Worm (Caenorhabditis elegans) whole organism, late embryonic: ENCODE results near the gene Y55F3C.10.

Source experiments
- C08G9.2 ChIP-seq: sonication (generic microtip); optimal IDR thresholded peaks from 2 replicates; lab custom pipeline; 2016; ENCODE audit warnings: mild to moderate bottlenecking, missing genetic modification characterization, moderate library complexity, missing compliant biosample characterization
- K02D7.2 ChIP-seq: sonication (generic microtip); optimal IDR thresholded peaks from 2 replicates; lab custom pipeline; 2017; ENCODE audit warnings: mild to moderate bottlenecking, missing genetic modification characterization, missing compliant biosample characterization
- K09A11.1 ChIP-seq: sonication (generic microtip); optimal IDR thresholded peaks from 2 replicates; lab custom pipeline; 2017; ENCODE audit warnings: antibody characterized with exemption, mild to moderate bottlenecking, missing genetic modification characterization, missing compliant biosample characterization; ENCODE audit not compliant: insufficient read depth
- T23F11.4 ChIP-seq: fragments of 200-800 bp; sonication (Bioruptor generic); optimal IDR thresholded peaks from 2 replicates; lab custom pipeline; 2018; ENCODE audit warnings: mild to moderate bottlenecking, missing genetic modification characterization, missing compliant biosample characterization
- ceh-18 ChIP-seq: sonication (generic microtip); optimal IDR thresholded peaks from 2 replicates; lab custom pipeline; 2016; ENCODE audit warnings: missing genetic modification characterization, missing compliant biosample characterization
- ceh-19 ChIP-seq: fragments of 200-800 bp; sonication (Bioruptor generic); optimal IDR thresholded peaks from 2 replicates; lab custom pipeline; 2018; ENCODE audit warnings: mild to moderate bottlenecking, missing genetic modification characterization, missing compliant biosample characterization
- ceh-2 ChIP-seq: sonication (generic microtip); optimal IDR thresholded peaks from 2 replicates; lab custom pipeline; 2016; ENCODE audit warnings: missing genotype, missing genetic modification characterization, missing compliant biosample characterization
- ceh-6 ChIP-seq: fragments of 200-800 bp; sonication (Bioruptor generic); optimal IDR thresholded peaks from 2 replicates; lab custom pipeline; 2018; ENCODE audit warnings: mild to moderate bottlenecking, missing genetic modification characterization, missing compliant biosample characterization
- ceh-9 ChIP-seq: sonication (generic microtip); optimal IDR thresholded peaks from 2 replicates; lab custom pipeline; 2016; ENCODE audit warnings: mild to moderate bottlenecking, missing genetic modification characterization, inconsistent platforms, missing compliant biosample characterization
- che-1 ChIP-seq: sonication (generic microtip); optimal IDR thresholded peaks from 2 replicates; lab custom pipeline; 2016; ENCODE audit warnings: mild to moderate bottlenecking, missing genetic modification characterization, missing compliant biosample characterization
- elt-2 ChIP-seq: sonication (generic microtip); optimal IDR thresholded peaks from 2 replicates; lab custom pipeline; 2016; ENCODE audit warnings: missing genetic modification reagents, missing genetic modification characterization, missing compliant biosample characterization
- ets-4 ChIP-seq: sonication (generic microtip); optimal IDR thresholded peaks from 2 replicates; lab custom pipeline; 2016; ENCODE audit warnings: missing genetic modification characterization, missing compliant biosample characterization
- eyg-1 ChIP-seq: sonication (generic microtip); optimal IDR thresholded peaks from 2 replicates; lab custom pipeline; 2016; ENCODE audit warnings: missing genotype, missing genetic modification characterization, missing compliant biosample characterization
- fax-1 ChIP-seq: sonication (generic microtip); optimal IDR thresholded peaks from 2 replicates; lab custom pipeline; 2016; ENCODE audit warnings: missing genotype, missing genetic modification characterization, missing compliant biosample characterization
- fkh-10 ChIP-seq: fragments of 150-350 bp; optimal IDR thresholded peaks from 2 replicates; lab custom pipeline; 2014; ENCODE audit warnings: missing biosample characterization, missing genetic modification reagents, missing genetic modification characterization
- fkh-6 ChIP-seq: sonication (generic microtip); optimal IDR thresholded peaks from 2 replicates; lab custom pipeline; 2016; ENCODE audit warnings: missing genetic modification characterization, missing compliant biosample characterization
- hlh-6 ChIP-seq: sonication (generic microtip); optimal IDR thresholded peaks from 2 replicates; lab custom pipeline; 2016; ENCODE audit warnings: missing genotype, missing genetic modification characterization, missing compliant biosample characterization
- hlh-8 ChIP-seq: sonication (generic microtip); optimal IDR thresholded peaks from 2 replicates; lab custom pipeline; 2016; ENCODE audit warnings: missing genotype, missing genetic modification characterization, missing compliant biosample characterization
- lim-6 ChIP-seq: sonication (generic microtip); optimal IDR thresholded peaks from 2 replicates; lab custom pipeline; 2016; ENCODE audit warnings: missing genetic modification characterization, missing compliant biosample characterization
- lin-11 ChIP-seq: fragments of 200-800 bp; sonication (Bioruptor generic); optimal IDR thresholded peaks from 2 replicates; lab custom pipeline; 2018; ENCODE audit warnings: mild to moderate bottlenecking, missing genetic modification characterization, missing compliant biosample characterization
- mec-3 ChIP-seq: sonication (generic microtip); optimal IDR thresholded peaks from 2 replicates; lab custom pipeline; 2016; ENCODE audit warnings: borderline replicate concordance, missing genetic modification characterization, missing compliant biosample characterization
- npax-4 ChIP-seq: sonication (generic microtip); optimal IDR thresholded peaks from 2 replicates; lab custom pipeline; 2016; ENCODE audit warnings: missing genetic modification characterization, missing compliant biosample characterization
- pag-3 ChIP-seq: sonication (generic microtip); optimal IDR thresholded peaks from 2 replicates; lab custom pipeline; 2016; ENCODE audit warnings: missing compliant biosample characterization, missing genetic modification characterization, borderline replicate concordance
- pat-9 ChIP-seq: fragments of 200-800 bp; sonication (Bioruptor generic); optimal IDR thresholded peaks from 2 replicates; lab custom pipeline; 2018; ENCODE audit warnings: mild to moderate bottlenecking, missing genetic modification characterization, moderate library complexity, missing compliant biosample characterization
- pax-1 ChIP-seq: fragments of 150-350 bp; optimal IDR thresholded peaks from 2 replicates; lab custom pipeline; 2014; ENCODE audit warnings: missing biosample characterization, missing genetic modification characterization
- ref-2 ChIP-seq: sonication (generic microtip); optimal IDR thresholded peaks from 2 replicates; lab custom pipeline; 2016; ENCODE audit warnings: missing genetic modification characterization, missing compliant biosample characterization
- ttx-3 ChIP-seq: sonication (generic microtip); optimal IDR thresholded peaks from 2 replicates; lab custom pipeline; 2016; ENCODE audit warnings: missing genetic modification reagents, missing genetic modification characterization, missing compliant biosample characterization
- unc-42 ChIP-seq: sonication (generic microtip); optimal IDR thresholded peaks from 2 replicates; lab custom pipeline; 2016; ENCODE audit warnings: missing genotype, missing genetic modification characterization, missing compliant biosample characterization
- unc-55 ChIP-seq: sonication (generic microtip); optimal IDR thresholded peaks from 2 replicates; lab custom pipeline; 2017; ENCODE audit warnings: missing biosample characterization, missing genetic modification reagents, missing genetic modification characterization
- unc-86 ChIP-seq: sonication (generic microtip); optimal IDR thresholded peaks from 2 replicates; lab custom pipeline; 2016; ENCODE audit warnings: missing genetic modification characterization, missing compliant biosample characterization

Gene Y55F3C.10

DNA sequence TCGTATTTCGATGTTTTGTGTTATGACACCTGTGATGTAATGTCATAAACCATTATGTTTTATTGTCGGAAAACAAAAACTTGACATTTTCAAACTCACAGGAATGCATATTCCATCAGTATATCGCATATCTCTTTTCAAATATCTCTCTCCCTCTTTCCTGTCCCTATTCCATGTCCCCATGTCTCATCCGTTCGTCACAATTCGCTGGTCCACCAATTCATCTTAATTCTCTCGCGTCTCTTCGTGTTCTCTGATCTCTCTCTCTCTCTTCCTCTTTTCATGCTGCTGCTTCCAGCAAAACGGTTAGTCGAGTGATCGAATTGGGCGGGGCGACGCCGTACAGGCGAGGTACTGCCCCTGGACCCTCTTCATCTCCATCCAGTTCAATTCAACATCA is 22.6 kb upstream of the Y55F3C.10 start:
- peak; percentile 67 for TF ChIP-seq unc-55 (GFP tag; lab: Kevin White, UChicago)
- TF ChIP-seq che-1 (tag; lab: Kevin White, UChicago) = no peak
- peak; percentile 40 for TF ChIP-seq ref-2 (tag; lab: Kevin White, UChicago)
- TF ChIP-seq eyg-1 = no peak

DNA sequence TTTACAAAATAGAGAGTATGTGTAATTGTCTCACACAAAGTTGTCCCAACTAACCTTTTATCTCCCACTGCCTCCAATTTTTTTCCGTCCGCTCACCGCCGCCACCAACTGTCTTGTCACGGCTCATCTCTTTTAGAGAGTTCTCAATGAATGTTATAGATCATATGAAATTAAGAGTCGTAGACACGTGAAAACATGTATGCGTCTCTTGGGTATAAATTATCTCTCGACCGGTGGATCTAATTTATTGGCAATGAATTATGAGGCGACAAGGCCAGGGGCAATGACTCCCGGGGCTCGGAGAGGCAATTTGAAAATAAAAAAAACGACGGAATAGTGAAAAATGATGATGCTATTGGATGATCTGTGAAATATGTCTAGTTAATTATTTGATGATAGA is 21.4 kb upstream of the Y55F3C.10 start:
- TF ChIP-seq ets-4 (tag; lab: Kevin White, UChicago) = no peak
- peak; percentile 94 for TF ChIP-seq unc-55 (GFP tag; lab: Kevin White, UChicago)
- no peak for TF ChIP-seq ceh-18 (tag; lab: Kevin White, UChicago)

DNA sequence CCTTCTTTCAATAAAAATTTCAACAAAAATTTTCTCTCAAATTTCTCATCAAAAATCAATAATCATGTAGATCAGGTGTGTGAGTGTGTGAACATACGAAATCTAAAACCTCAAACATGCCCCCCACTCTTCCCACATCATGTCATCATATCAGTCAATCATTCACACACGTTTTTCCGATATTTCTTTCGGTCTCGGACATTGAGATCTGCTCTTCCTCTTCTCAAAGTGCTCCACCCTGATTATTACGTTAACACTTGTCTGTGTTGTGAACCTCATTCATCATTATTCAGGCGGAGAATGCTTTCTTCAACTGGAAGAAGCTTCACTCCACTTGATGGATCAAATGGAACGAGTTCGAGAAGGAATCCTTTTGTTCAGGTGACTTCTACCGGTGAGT is 17.2 kb upstream of the Y55F3C.10 start, which contains the start of gene kvs-5:
kvs-5 (plus strand) TSS at position 301 of the 400 bp plus-strand sequence.
- TF ChIP-seq K09A11.1 (tag; lab: Kevin White, UChicago) (no peak), mec-3 (no peak), unc-86 (tag; lab: Kevin White, UChicago) (no peak), lim-6 (tag; lab: Kevin White, UChicago) (no peak), unc-55 (GFP tag; lab: Kevin White, UChicago) (peak; percentile 47), fax-1 (tag; lab: Kevin White, UChicago) (no peak), pax-1 (tag; lab: Kevin White, UChicago) (no peak)
- TF ChIP-seq, all 69 proteins: peak for 1

DNA sequence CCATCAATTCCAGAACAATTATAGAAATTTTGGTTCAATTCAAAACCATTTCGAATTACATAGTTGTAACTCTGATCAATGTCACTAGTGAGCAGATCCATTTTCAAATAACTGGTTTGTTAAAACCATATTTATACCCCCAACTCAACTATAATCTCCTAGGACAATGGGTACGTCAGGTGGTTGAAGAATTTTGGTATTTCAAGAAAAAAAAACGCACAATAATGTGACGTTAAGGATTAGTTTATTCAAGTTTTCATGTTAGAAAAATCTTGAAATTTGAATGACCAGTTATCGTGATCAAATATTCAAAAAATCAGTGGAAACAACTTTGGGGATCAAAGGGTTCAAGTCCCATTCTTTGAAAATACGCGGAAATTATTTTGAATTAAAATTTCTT is 11.7 kb upstream of the Y55F3C.10 start, which contains the start of gene srt-24:
srt-24 (minus strand) TSS at position 101 of the 400 bp plus-strand sequence.
- no peak for TF ChIP-seq K02D7.2

DNA sequence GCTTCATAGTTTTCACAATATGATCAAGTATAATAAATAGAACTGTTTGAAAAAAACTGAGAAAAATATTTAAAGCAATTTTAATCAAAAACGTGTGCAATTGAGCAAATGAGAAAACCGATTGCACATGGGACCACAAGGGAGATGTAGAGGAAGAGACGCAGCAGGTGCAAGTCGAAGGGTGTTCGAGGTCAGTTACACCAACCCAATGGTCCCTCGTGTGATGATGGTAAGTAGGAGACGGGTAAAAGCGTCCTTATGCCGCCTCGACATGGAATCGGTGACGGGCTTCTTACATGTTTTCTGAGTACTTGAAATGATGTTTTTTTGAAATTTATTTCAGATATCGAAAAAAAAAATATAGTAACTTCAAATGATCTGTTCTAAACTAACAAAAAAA is 8.8 kb upstream of the Y55F3C.10 start, which contains the start of gene Y55F3C.9:
Y55F3C.9 (minus strand) TSS at position 101 of the 400 bp plus-strand sequence.
- TF ChIP-seq mec-3 (no peak), fkh-10 (GFP tag; lab: Kevin White, UChicago) (no peak)
- TF ChIP-seq, all 69 proteins: peak for 0

ce11 chrIV:716323-716722 is 2.9 kb downstream of the Y55F3C.10 start, which contains the start of gene clec-164:
Gene clec-164, plus strand, starts transcription at chrIV:716623.
- TF ChIP-seq elt-2 = no peak
- no peak for TF ChIP-seq ceh-9 (tag; lab: Kevin White, UChicago)
- TF ChIP-seq unc-42 (tag; lab: Kevin White, UChicago) = no peak
- no peak for TF ChIP-seq che-1 (tag; lab: Kevin White, UChicago)
- no peak for TF ChIP-seq pat-9
- no peak for TF ChIP-seq T23F11.4 (GFP tag; lab: Kevin White, UChicago)
- TF ChIP-seq C08G9.2 (tag; lab: Kevin White, UChicago) = no peak
- TF ChIP-seq ceh-2 (tag; lab: Kevin White, UChicago) = no peak
- TF ChIP-seq K09A11.1 (tag; lab: Kevin White, UChicago) = no peak
- no peak for TF ChIP-seq ceh-6 (GFP tag; lab: Kevin White, UChicago)
- no peak for TF ChIP-seq ref-2 (tag; lab: Kevin White, UChicago)
- TF ChIP-seq hlh-6 (tag; lab: Kevin White, UChicago) = no peak
- TF ChIP-seq npax-4 (tag; lab: Kevin White, UChicago) = no peak
- no peak for TF ChIP-seq ceh-19 (GFP tag; lab: Kevin White, UChicago)
- no peak for TF ChIP-seq K02D7.2
- TF ChIP-seq lin-11 (tag; lab: Kevin White, UChicago) = no peak
- TF ChIP-seq eyg-1 = no peak

ce11 chrIV:715433-715832 is 3.8 kb downstream of the Y55F3C.10 start:
- TF ChIP-seq ets-4 (tag; lab: Kevin White, UChicago) = no peak
- TF ChIP-seq ref-2 (tag; lab: Kevin White, UChicago) = no peak
- peak; percentile 67 for TF ChIP-seq unc-42 (tag; lab: Kevin White, UChicago)
- TF ChIP-seq pag-3 (tag; lab: Kevin White, UChicago) = no peak
- TF ChIP-seq hlh-8 = no peak
- TF ChIP-seq fkh-6 (tag; lab: Kevin White, UChicago) = no peak
- no peak for TF ChIP-seq ttx-3
- TF ChIP-seq, all 69 proteins: peak for 1
